Fruit fly (Drosophila melanogaster): ENCODE measurements around the gene Acsx1L.

DNA sequence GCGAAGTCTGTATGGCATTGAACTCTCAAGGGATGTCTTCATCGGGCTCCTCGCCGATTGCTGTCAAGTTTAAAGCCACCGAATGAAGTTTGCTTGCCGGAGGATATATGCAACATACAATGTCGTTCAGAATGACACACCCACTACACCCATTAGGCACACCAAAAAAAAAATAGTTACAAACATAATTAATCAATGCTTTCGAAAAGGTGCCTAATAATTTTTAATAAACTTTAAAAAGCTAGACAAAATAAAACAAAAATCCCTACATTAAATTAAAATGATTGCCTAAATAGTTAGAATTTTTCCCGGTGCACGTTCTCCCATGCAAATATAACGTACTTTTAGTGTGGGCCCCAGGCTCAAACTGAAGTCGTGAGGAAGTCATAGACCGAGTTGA, 39.4 kb upstream of the Acsx1L start:
- no peak for TF ChIP-seq tj (GFP tag; optimal IDR thresholded peaks at IDR 0.05)
- TF ChIP-seq kay (GFP tag; ENCODE audit: borderline replicate concordance) = no peak
- no peak for TF ChIP-seq CG14711 (tag; optimal IDR thresholded peaks at IDR 0.05)
- no peak for TF ChIP-seq CG11617 (GFP tag; optimal IDR thresholded peaks at IDR 0.05)

All from whole organism, adult.